Worm (Caenorhabditis elegans) whole organism, late embryonic: ENCODE results near the gene Y45G5AM.6.

ENCODE experiments used
- ama-1 ChIP-seq: fragments of 150-350 bp; optimal IDR thresholded peaks from 2 replicates; lab custom pipeline; 2014
- che-1 ChIP-seq: sonication (generic microtip); optimal IDR thresholded peaks from 2 replicates; lab custom pipeline; 2016; ENCODE audit warnings: mild to moderate bottlenecking, missing genetic modification characterization, missing compliant biosample characterization
- elt-4 ChIP-seq: sonication (generic microtip); optimal IDR thresholded peaks from 2 replicates; lab custom pipeline; 2016; ENCODE audit warnings: missing genetic modification characterization, missing compliant biosample characterization
- fkh-6 ChIP-seq: sonication (generic microtip); optimal IDR thresholded peaks from 2 replicates; lab custom pipeline; 2016; ENCODE audit warnings: missing genetic modification characterization, missing compliant biosample characterization
- npax-4 ChIP-seq: sonication (generic microtip); optimal IDR thresholded peaks from 2 replicates; lab custom pipeline; 2016; ENCODE audit warnings: missing genetic modification characterization, missing compliant biosample characterization
- pha-2 ChIP-seq: sonication (generic microtip); optimal IDR thresholded peaks from 2 replicates; lab custom pipeline; 2017; ENCODE audit warnings: mild to moderate bottlenecking, missing genetic modification characterization, missing compliant biosample characterization
- pha-4 ChIP-seq: fragments of 150-350 bp; optimal IDR thresholded peaks from 2 replicates; lab custom pipeline; 2018; ENCODE audit warnings: missing biosample characterization, missing genetic modification reagents, missing genetic modification characterization
- pros-1 ChIP-seq: fragments of 150-350 bp; optimal IDR thresholded peaks from 2 replicates; lab custom pipeline; 2014; ENCODE audit warnings: missing biosample characterization, missing genetic modification reagents, missing genetic modification characterization

ce11 chrV:4112516-4112915 is 39.6 kb downstream of the Y45G5AM.6 start, which contains the start of gene srw-134:
- TF ChIP-seq pha-4 (tag; lab: Kevin White, UChicago) (no peak), ama-1 (no peak), elt-4 (no peak), pros-1 (tag; lab: Kevin White, UChicago) (no peak), pha-2 (no peak), fkh-6 (no peak), che-1 (tag; lab: Kevin White, UChicago) (no peak), npax-4 (tag; lab: Kevin White, UChicago) (no peak)
